Fruit fly (Drosophila melanogaster) whole organism, embryonic: ENCODE measurements around the gene Rab7.
A peak's percentile ranks its signal among the peaks of the same experiment; 100 is the strongest.

Experiments
- Aef1 ChIP-seq: fragments of 200-800 bp; sonication (Bioruptor generic); IDR thresholded peaks from 3 replicates; pipeline ENCODE4 v1.3.6; 2022; ENCODE audit warnings: missing biosample characterization, missing genetic modification characterization
- BtbVII ChIP-seq: fragments of 200-800 bp; sonication (Bioruptor generic); optimal IDR thresholded peaks from 3 replicates; lab custom pipeline; 2017; ENCODE audit warnings: missing biosample characterization, mild to moderate bottlenecking, missing genetic modification characterization
- CG10321 ChIP-seq: fragments of 200-800 bp; sonication (Bioruptor generic); IDR thresholded peaks from 2 replicates; pipeline ENCODE4 v1.3.6; 2022; ENCODE audit warnings: missing biosample characterization, missing genetic modification characterization
- CG11695 ChIP-seq: fragments of 200-800 bp; sonication (Bioruptor generic); IDR thresholded peaks from 3 replicates; pipeline ENCODE4 v1.3.6; 2022; ENCODE audit warnings: missing biosample characterization, missing genetic modification characterization
- CG12071 ChIP-seq: fragments of 200-800 bp; sonication (Bioruptor generic); optimal IDR thresholded peaks from 3 replicates; lab custom pipeline; 2018; ENCODE audit warnings: missing biosample characterization, mild to moderate bottlenecking, missing genetic modification characterization
- CG12219 ChIP-seq: fragments of 200-800 bp; sonication (Bioruptor generic); optimal IDR thresholded peaks from 3 replicates; lab custom pipeline; 2018; ENCODE audit warnings: missing biosample characterization, mild to moderate bottlenecking, missing genetic modification characterization
- CG12769 ChIP-seq: fragments of 200-800 bp; sonication (Bioruptor generic); optimal IDR thresholded peaks from 2 replicates; lab custom pipeline; 2019; ENCODE audit warnings: missing biosample characterization, mild to moderate bottlenecking, missing genetic modification characterization, moderate library complexity
- CG13287 ChIP-seq: fragments of 200-800 bp; sonication (Bioruptor generic); IDR thresholded peaks from 2 replicates; pipeline ENCODE4 v1.3.6; 2022; ENCODE audit warnings: missing biosample characterization, missing genetic modification characterization; ENCODE audit not compliant: partially characterized antibody
- CG1529 ChIP-seq: fragments of 200-800 bp; sonication (Bioruptor generic); optimal IDR thresholded peaks from 3 replicates; lab custom pipeline; 2018; ENCODE audit warnings: missing biosample characterization, missing genetic modification characterization
- CG1832 ChIP-seq: fragments of 200-800 bp; sonication (Bioruptor generic); optimal IDR thresholded peaks from 2 replicates; lab custom pipeline; 2017; ENCODE audit warnings: missing biosample characterization, mild to moderate bottlenecking, missing genetic modification characterization, inconsistent platforms
- CG2889 ChIP-seq: fragments of 200-800 bp; sonication (Bioruptor generic); IDR thresholded peaks from 3 replicates; pipeline ENCODE4 v1.3.6; 2022; ENCODE audit warnings: missing biosample characterization, missing genetic modification characterization
- CG32532 ChIP-seq: fragments of 200-800 bp; sonication (Bioruptor generic); IDR thresholded peaks from 2 replicates; pipeline ENCODE4 v1.3.6; 2022; ENCODE audit warnings: missing biosample characterization, missing genetic modification characterization
- CG32772 ChIP-seq: fragments of 200-800 bp; sonication (Bioruptor generic); IDR thresholded peaks from 2 replicates; pipeline ENCODE4 v1.3.6; 2022; ENCODE audit warnings: missing biosample characterization, missing genetic modification characterization
- CG3281 ChIP-seq: fragments of 200-800 bp; sonication (Bioruptor generic); optimal IDR thresholded peaks from 3 replicates; lab custom pipeline; 2017; ENCODE audit warnings: missing biosample characterization, mild to moderate bottlenecking, missing genetic modification characterization
- CG34224 ChIP-seq: fragments of 200-800 bp; sonication (Bioruptor generic); IDR thresholded peaks from 3 replicates; pipeline ENCODE4 v1.3.6; 2022; ENCODE audit warnings: missing biosample characterization, missing genetic modification characterization; ENCODE audit not compliant: partially characterized antibody
- CG3726 ChIP-seq: fragments of 200-800 bp; sonication (Bioruptor generic); IDR thresholded peaks from 3 replicates; pipeline ENCODE4, ENCODE4 v1.3.6; 2022; ENCODE audit warnings: missing biosample characterization, missing genetic modification characterization
- CG4360 ChIP-seq: fragments of 200-800 bp; sonication (Bioruptor generic); IDR thresholded peaks from 2 replicates; pipeline ENCODE4 v1.3.6; 2022; ENCODE audit warnings: missing biosample characterization, missing genetic modification characterization
- CG6254 ChIP-seq: fragments of 200-800 bp; sonication (Bioruptor generic); optimal IDR thresholded peaks from 3 replicates; lab custom pipeline; 2017; ENCODE audit warnings: mild to moderate bottlenecking, missing biosample characterization, missing genetic modification reagents, missing genetic modification characterization
- CG6813 ChIP-seq: fragments of 200-800 bp; sonication (Bioruptor generic); optimal IDR thresholded peaks from 2 replicates; lab custom pipeline; 2017; ENCODE audit warnings: missing biosample characterization, missing genetic modification characterization, mild to moderate bottlenecking, moderate library complexity, missing genetic modification reagents
- CG7839 ChIP-seq: fragments of 200-800 bp; sonication (Bioruptor generic); optimal IDR thresholded peaks from 3 replicates; lab custom pipeline; 2018; ENCODE audit warnings: missing biosample characterization, mild to moderate bottlenecking, missing genetic modification characterization, moderate library complexity
- CG8089 ChIP-seq: fragments of 200-800 bp; sonication (Bioruptor generic); optimal IDR thresholded peaks from 3 replicates; lab custom pipeline; 2016; ENCODE audit warnings: missing biosample characterization, missing genetic modification characterization
- CG8290 ChIP-seq, 3 experiments: fragments of 200-800 bp; sonication (Bioruptor generic); optimal IDR thresholded peaks; 2 replicates each; lab custom pipeline; 2016 to 2019; ENCODE audit warnings: missing biosample characterization in 3 of 3, missing genetic modification characterization in 3 of 3, mild to moderate bottlenecking in 2 of 3, moderate library complexity in 1 of 3
- CG8924 ChIP-seq: fragments of 200-800 bp; optimal IDR thresholded peaks from 3 replicates; lab custom pipeline; 2019; ENCODE audit warnings: missing biosample characterization, mild to moderate bottlenecking, missing genetic modification characterization, moderate library complexity
- CTCF ChIP-seq: fragments of 200-800 bp; sonication (Bioruptor generic); optimal IDR thresholded peaks from 2 replicates; lab custom pipeline; 2017; ENCODE audit warnings: missing biosample characterization, mild to moderate bottlenecking, missing genetic modification characterization, moderate library complexity
- Dbx ChIP-seq: fragments of 200-800 bp; sonication (Bioruptor generic); IDR thresholded peaks from 3 replicates; pipeline ENCODE4 v1.3.6; 2022; ENCODE audit warnings: missing biosample characterization, missing genetic modification characterization
- Dp ChIP-seq: fragments of 200-800 bp; sonication (Bioruptor generic); optimal IDR thresholded peaks from 2 replicates; lab custom pipeline; 2018; ENCODE audit warnings: missing biosample characterization, mild to moderate bottlenecking, missing genetic modification characterization, moderate library complexity
- Gug ChIP-seq: fragments of 200-800 bp; sonication (Bioruptor generic); IDR thresholded peaks from 4 replicates; pipeline ENCODE4 v1.3.6; 2022; ENCODE audit warnings: missing biosample characterization, missing genetic modification characterization
- Hmr ChIP-seq: fragments of 200-800 bp; sonication (Bioruptor generic); optimal IDR thresholded peaks from 3 replicates; lab custom pipeline; 2017; ENCODE audit warnings: mild to moderate bottlenecking, missing biosample characterization, missing genetic modification reagents, missing genetic modification characterization
- Hr39 ChIP-seq: fragments of >200 bp; optimal IDR thresholded peaks from 2 replicates; lab custom pipeline; 2017
- Hr51 ChIP-seq, 2 experiments: fragments of 200-800 bp; sonication (Bioruptor generic); optimal IDR thresholded peaks; 2 replicates in 1 of 2; 3 replicates in 1 of 2; lab custom pipeline; 2016 to 2018; ENCODE audit warnings: missing biosample characterization in 2 of 2, missing genetic modification characterization in 2 of 2, mild to moderate bottlenecking in 1 of 2, moderate library complexity in 1 of 2
- MTF-1 ChIP-seq: fragments of 200-800 bp; sonication (Bioruptor generic); optimal IDR thresholded peaks from 2 replicates; lab custom pipeline; 2018; ENCODE audit warnings: missing biosample characterization, mild to moderate bottlenecking, missing genetic modification characterization, borderline replicate concordance
- NfI ChIP-seq: fragments of 200-800 bp; sonication (Bioruptor generic); optimal IDR thresholded peaks from 3 replicates; lab custom pipeline; 2018; ENCODE audit warnings: missing biosample characterization, mild to moderate bottlenecking, missing genetic modification characterization, moderate library complexity
- Sin3A ChIP-seq: fragments of >200 bp; optimal IDR thresholded peaks from 2 replicates; lab custom pipeline; 2018
- abd-A ChIP-seq: fragments of 200-800 bp; sonication (Bioruptor generic); optimal IDR thresholded peaks from 3 replicates; lab custom pipeline; 2019; ENCODE audit warnings: missing biosample characterization, mild to moderate bottlenecking, missing genetic modification characterization, moderate library complexity
- bsh ChIP-seq, 2 experiments: fragments of 200-800 bp; sonication (Bioruptor generic); optimal IDR thresholded peaks; 2 replicates each; lab custom pipeline; 2017 to 2018; ENCODE audit warnings: mild to moderate bottlenecking in 2 of 2, missing biosample characterization in 2 of 2, missing genetic modification characterization in 2 of 2, moderate library complexity in 1 of 2
- cg ChIP-seq: fragments of 200-800 bp; sonication (Bioruptor generic); optimal IDR thresholded peaks from 3 replicates; lab custom pipeline; 2019; ENCODE audit warnings: missing biosample characterization, mild to moderate bottlenecking, missing genetic modification characterization, moderate library complexity
- chinmo ChIP-seq: fragments of 200-800 bp; sonication (Bioruptor generic); IDR thresholded peaks from 4 replicates; pipeline ENCODE4 v1.3.6; 2022; ENCODE audit warnings: missing biosample characterization, missing genetic modification characterization; ENCODE audit not compliant: partially characterized antibody
- crol ChIP-seq: fragments of 200-800 bp; sonication (Bioruptor generic); IDR thresholded peaks from 2 replicates; pipeline ENCODE4 v1.3.6; 2022; ENCODE audit warnings: missing biosample characterization, missing genetic modification characterization
- dmrt99B ChIP-seq: fragments of 200-800 bp; sonication (Bioruptor generic); optimal IDR thresholded peaks from 2 replicates; lab custom pipeline; 2018; ENCODE audit warnings: missing biosample characterization, mild to moderate bottlenecking, missing genetic modification characterization, moderate library complexity
- ewg ChIP-seq: fragments of 200-800 bp; sonication (Bioruptor generic); optimal IDR thresholded peaks from 3 replicates; lab custom pipeline; 2017; ENCODE audit warnings: mild to moderate bottlenecking, missing biosample characterization, missing genetic modification reagents, missing genetic modification characterization
- nerfin-1 ChIP-seq: fragments of 200-800 bp; sonication (Bioruptor generic); optimal IDR thresholded peaks from 3 replicates; lab custom pipeline; 2019; ENCODE audit warnings: missing biosample characterization, mild to moderate bottlenecking, missing genetic modification characterization, moderate library complexity
- pzg ChIP-seq: fragments of 200-800 bp; sonication (Bioruptor generic); optimal IDR thresholded peaks from 3 replicates; lab custom pipeline; 2018; ENCODE audit warnings: missing biosample characterization, mild to moderate bottlenecking, missing genetic modification characterization, moderate library complexity
- ranshi ChIP-seq: fragments of 200-800 bp; sonication (Bioruptor generic); IDR thresholded peaks from 2 replicates; pipeline ENCODE4 v1.3.6; 2022; ENCODE audit warnings: missing biosample characterization, missing genetic modification characterization
- row ChIP-seq: fragments of 200-800 bp; sonication (Bioruptor generic); IDR thresholded peaks from 3 replicates; pipeline ENCODE4 v1.3.6; 2022; ENCODE audit warnings: missing biosample characterization, missing genetic modification characterization
- scrt ChIP-seq: fragments of 200-800 bp; sonication (Bioruptor generic); optimal IDR thresholded peaks from 2 replicates; lab custom pipeline; 2018; ENCODE audit warnings: missing biosample characterization, mild to moderate bottlenecking, missing genetic modification characterization, moderate library complexity
- sob ChIP-seq: fragments of 200-800 bp; sonication (Bioruptor generic); IDR thresholded peaks from 2 replicates; pipeline ENCODE4 v1.3.6; 2022; ENCODE audit warnings: missing biosample characterization, missing genetic modification characterization
- sr ChIP-seq: fragments of 200-800 bp; sonication (Bioruptor generic); IDR thresholded peaks from 3 replicates; pipeline ENCODE4 v1.3.6; 2022; ENCODE audit warnings: missing biosample characterization, missing genetic modification characterization
- stwl ChIP-seq: fragments of 200-800 bp; sonication (Bioruptor generic); optimal IDR thresholded peaks from 3 replicates; lab custom pipeline; 2018; ENCODE audit warnings: missing biosample characterization, mild to moderate bottlenecking, missing genetic modification characterization, moderate library complexity
- tgo ChIP-seq: fragments of 200-800 bp; sonication (Bioruptor generic); IDR thresholded peaks from 3 replicates; pipeline ENCODE4 v1.3.6; 2022; ENCODE audit warnings: missing biosample characterization, missing genetic modification characterization
- toy ChIP-seq: fragments of 200-800 bp; sonication (Bioruptor generic); IDR thresholded peaks from 2 replicates; pipeline ENCODE4 v1.3.6; 2022; ENCODE audit warnings: missing biosample characterization, missing genetic modification characterization

Rab7 gene

DNA sequence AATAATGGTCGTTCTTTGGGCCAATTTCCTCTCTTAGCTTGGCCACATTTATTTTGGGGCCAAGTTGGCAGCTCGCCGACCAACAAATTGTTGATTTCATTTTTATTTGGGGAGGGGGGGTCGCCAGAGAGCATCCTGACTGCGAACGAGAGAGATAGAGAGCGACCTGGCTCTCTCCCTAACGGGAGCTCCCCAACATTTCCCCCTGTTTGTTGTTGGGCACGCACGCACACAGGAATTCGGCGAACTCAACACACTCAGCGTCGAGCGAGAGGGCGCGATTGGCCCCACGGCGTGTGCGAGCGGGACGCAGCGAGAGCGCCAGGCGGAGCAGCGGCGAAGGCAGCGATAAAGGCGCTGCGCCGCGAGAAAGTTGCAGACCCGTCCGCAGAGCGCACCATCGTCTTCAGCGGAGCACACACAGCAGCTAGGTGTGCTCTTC is 30.0 kb upstream of the Rab7 start, which contains the start of gene CG31140 (continued):
- TF ChIP-seq Dbx (GFP tag; lab: Robert Waterston, UW) (0 out of 3 replicates have a peak, but pooled peaks have one; percentile 23), CG13287 (GFP tag; lab: Robert Waterston, UW) (no peak), cg (peak; percentile 58), CG12219 (GFP tag; lab: Kevin White, UChicago) (no peak), abd-A (peak; percentile 85), NfI (no peak), ranshi (peak; percentile 19; the same call in 1 of the 2 replicates), CG7839 (tag; lab: Kevin White, UChicago) (no peak), CG3281 (GFP tag; lab: Kevin White, UChicago) (peak; percentile 6), sob (GFP tag; lab: Robert Waterston, UW) (peak; percentile 37; the same call in 1 of the 2 replicates), CG4360 (GFP tag; lab: Robert Waterston, UW) (peak; percentile 61), CG12071 (GFP tag; lab: Kevin White, UChicago) (peak; percentile 63), CG6254 (GFP tag; lab: Kevin White, UChicago) (peak; percentile 6), toy (GFP tag; lab: Robert Waterston, UW) (0 out of 2 replicates have a peak, but pooled peaks have one; percentile 32), Gug (GFP tag; lab: Robert Waterston, UW) (no peak), Aef1 (GFP tag; lab: Robert Waterston, UW) (peak; percentile 41; the same call in 1 of the 3 replicates), CG6813 (GFP tag; lab: Kevin White, UChicago) (peak; percentile 11), scrt (peak; percentile 97), CTCF (GFP tag; lab: Kevin White, UChicago) (peak; percentile 31), Dp (peak; percentile 28), CG34224 (peak; percentile 35; the same call in 1 of the 3 replicates), Sin3A (lab: Kevin White, UChicago) (no peak), CG8089 (GFP tag; lab: Kevin White, UChicago) (no peak), CG32532 (GFP tag; lab: Robert Waterston, UW) (peak; percentile 57; the same call in 1 of the 2 replicates), pzg (peak; percentile 43), CG1832 (GFP tag; lab: Kevin White, UChicago) (peak; percentile 90), CG32772 (GFP tag; lab: Robert Waterston, UW) (no peak), CG8290 (GFP tag; optimal IDR thresholded peaks at IDR 0.05; lab: Kevin White, UChicago) (peak; percentile 36), CG8290 (tag; optimal IDR thresholded peaks at IDR 0.05; lab: Kevin White, UChicago) (peak; percentile 50 to 64), BtbVII (peak; percentile 12), CG8924 (tag; lab: Kevin White, UChicago) (peak; percentile 7), crol (GFP tag; lab: Robert Waterston, UW) (peak; percentile 65), CG11695 (GFP tag; lab: Robert Waterston, UW) (0 out of 3 replicates have a peak, but pooled peaks have one; percentile 28), CG3726 (no peak), CG2889 (GFP tag; lab: Robert Waterston, UW) (no peak), chinmo (GFP tag; lab: Robert Waterston, UW) (peak; percentile 72; the same call in 1 of the 4 replicates), tgo (no peak), row (GFP tag; lab: Robert Waterston, UW) (peak; percentile 24; the same call in 1 of the 3 replicates), Hmr (peak; percentile 38), MTF-1 (peak; percentile 1), nerfin-1 (tag; lab: Kevin White, UChicago) (peak; percentile 44), Hr51 (GFP tag; optimal IDR thresholded peaks at IDR 0.05; lab: Kevin White, UChicago) (no peak), sr (peak; percentile 38; the same call in 1 of the 3 replicates), ewg (GFP tag; lab: Kevin White, UChicago) (peak; percentile 89), stwl (peak; percentile 34), CG10321 (peak; percentile 70), bsh (GFP tag; optimal IDR thresholded peaks at IDR 0.05; lab: Kevin White, UChicago) (peak in 1 of 2 experiments; percentile 38), dmrt99B (tag; lab: Kevin White, UChicago) (peak; percentile 7), Hr39 (no peak), CG1529 (GFP tag; lab: Kevin White, UChicago) (no peak), CG12769 (peak; percentile 76)
